Worm (Caenorhabditis elegans): ENCODE data around the gene F44E2.3.

DNA sequence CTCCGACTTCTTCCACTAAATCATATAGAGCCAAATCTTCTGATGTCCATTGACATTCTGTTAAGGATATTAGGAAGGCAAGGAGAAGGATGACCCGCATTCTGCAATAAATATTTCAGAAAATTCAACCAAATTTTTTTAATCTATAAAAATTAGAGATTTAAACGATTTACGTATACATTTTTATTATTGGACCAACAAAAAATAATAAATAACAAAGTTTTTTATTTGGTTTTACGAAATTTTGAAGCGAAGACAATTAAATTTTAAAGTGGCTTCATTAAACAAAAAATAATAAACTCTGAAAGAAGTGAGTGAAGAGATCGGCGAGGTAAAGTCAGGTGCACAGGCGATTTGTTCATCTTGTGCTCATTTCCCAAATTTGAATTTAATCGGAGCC lies 2.0 kb downstream of the F44E2.3 start, which contains the start of gene F54F2.9:
- no peak for TF ChIP-seq nhr-28 (tag; optimal IDR thresholded peaks at IDR 0.05)
- no peak for TF ChIP-seq nhr-76 (tag; optimal IDR thresholded peaks at IDR 0.05)

Measured in whole organism, L3 larva.